Worm (Caenorhabditis elegans) whole organism, late embryonic: ENCODE measurements around the gene Y53F4B.17.

ENCODE experiments used
- C08G9.2 ChIP-seq: sonication (generic microtip); optimal IDR thresholded peaks from 2 replicates; lab custom pipeline; 2016; ENCODE audit warnings: mild to moderate bottlenecking, missing genetic modification characterization, moderate library complexity, missing compliant biosample characterization
- F13H6.1 ChIP-seq: sonication (generic microtip); optimal IDR thresholded peaks from 2 replicates; lab custom pipeline; 2016; ENCODE audit warnings: missing genetic modification characterization, missing compliant biosample characterization
- Y22D7AL.16 ChIP-seq: sonication (generic microtip); optimal IDR thresholded peaks from 2 replicates; lab custom pipeline; 2016; ENCODE audit warnings: missing genetic modification characterization, missing compliant biosample characterization
- ahr-1 ChIP-seq: sonication (generic microtip); optimal IDR thresholded peaks from 2 replicates; lab custom pipeline; 2016; ENCODE audit warnings: missing genetic modification characterization, missing compliant biosample characterization
- ceh-14 ChIP-seq: sonication (generic microtip); optimal IDR thresholded peaks from 2 replicates; lab custom pipeline; 2016; ENCODE audit warnings: missing genotype, missing genetic modification characterization, missing compliant biosample characterization
- ceh-18 ChIP-seq: sonication (generic microtip); optimal IDR thresholded peaks from 2 replicates; lab custom pipeline; 2016; ENCODE audit warnings: missing genetic modification characterization, missing compliant biosample characterization
- ceh-2 ChIP-seq: sonication (generic microtip); optimal IDR thresholded peaks from 2 replicates; lab custom pipeline; 2016; ENCODE audit warnings: missing genotype, missing genetic modification characterization, missing compliant biosample characterization
- ceh-45 ChIP-seq: fragments of 200-800 bp; sonication (Bioruptor generic); IDR thresholded peaks from 2 replicates; pipeline ENCODE4 v1.3.6; 2022; ENCODE audit warnings: missing genetic modification reagents, missing genetic modification characterization, missing compliant biosample characterization
- ceh-48 ChIP-seq: sonication (generic microtip); optimal IDR thresholded peaks from 2 replicates; lab custom pipeline; 2016; ENCODE audit warnings: missing genetic modification characterization, inconsistent platforms, missing compliant biosample characterization
- che-1 ChIP-seq: sonication (generic microtip); optimal IDR thresholded peaks from 2 replicates; lab custom pipeline; 2016; ENCODE audit warnings: mild to moderate bottlenecking, missing genetic modification characterization, missing compliant biosample characterization
- dmd-4 ChIP-seq: sonication (generic microtip); optimal IDR thresholded peaks from 2 replicates; lab custom pipeline; 2016; ENCODE audit warnings: borderline replicate concordance, missing genetic modification characterization, missing compliant biosample characterization
- ets-4 ChIP-seq: sonication (generic microtip); optimal IDR thresholded peaks from 2 replicates; lab custom pipeline; 2016; ENCODE audit warnings: missing genetic modification characterization, missing compliant biosample characterization
- eyg-1 ChIP-seq: sonication (generic microtip); optimal IDR thresholded peaks from 2 replicates; lab custom pipeline; 2016; ENCODE audit warnings: missing genotype, missing genetic modification characterization, missing compliant biosample characterization
- fax-1 ChIP-seq: sonication (generic microtip); optimal IDR thresholded peaks from 2 replicates; lab custom pipeline; 2016; ENCODE audit warnings: missing genotype, missing genetic modification characterization, missing compliant biosample characterization
- fkh-10 ChIP-seq: fragments of 150-350 bp; optimal IDR thresholded peaks from 2 replicates; lab custom pipeline; 2014; ENCODE audit warnings: missing biosample characterization, missing genetic modification reagents, missing genetic modification characterization
- fkh-6 ChIP-seq: sonication (generic microtip); optimal IDR thresholded peaks from 2 replicates; lab custom pipeline; 2016; ENCODE audit warnings: missing genetic modification characterization, missing compliant biosample characterization
- hlh-13 ChIP-seq: fragments of 200-800 bp; sonication (Bioruptor generic); optimal IDR thresholded peaks from 2 replicates; lab custom pipeline; 2018; ENCODE audit warnings: mild to moderate bottlenecking, missing genetic modification characterization, missing compliant biosample characterization
- lin-11 ChIP-seq: fragments of 200-800 bp; sonication (Bioruptor generic); optimal IDR thresholded peaks from 2 replicates; lab custom pipeline; 2018; ENCODE audit warnings: mild to moderate bottlenecking, missing genetic modification characterization, missing compliant biosample characterization
- madf-2 ChIP-seq: sonication (generic microtip); optimal IDR thresholded peaks from 2 replicates; lab custom pipeline; 2017; ENCODE audit warnings: missing genetic modification characterization, missing compliant biosample characterization
- mec-3 ChIP-seq: sonication (generic microtip); optimal IDR thresholded peaks from 2 replicates; lab custom pipeline; 2016; ENCODE audit warnings: borderline replicate concordance, missing genetic modification characterization, missing compliant biosample characterization
- npax-4 ChIP-seq: sonication (generic microtip); optimal IDR thresholded peaks from 2 replicates; lab custom pipeline; 2016; ENCODE audit warnings: missing genetic modification characterization, missing compliant biosample characterization
- odd-2 ChIP-seq: sonication (generic microtip); optimal IDR thresholded peaks from 2 replicates; lab custom pipeline; 2017; ENCODE audit warnings: antibody characterized with exemption, mild to moderate bottlenecking, missing genetic modification characterization, missing compliant biosample characterization
- pag-3 ChIP-seq: sonication (generic microtip); optimal IDR thresholded peaks from 2 replicates; lab custom pipeline; 2016; ENCODE audit warnings: missing compliant biosample characterization, missing genetic modification characterization, borderline replicate concordance
- pat-9 ChIP-seq: fragments of 200-800 bp; sonication (Bioruptor generic); optimal IDR thresholded peaks from 2 replicates; lab custom pipeline; 2018; ENCODE audit warnings: mild to moderate bottlenecking, missing genetic modification characterization, moderate library complexity, missing compliant biosample characterization
- pax-1 ChIP-seq: fragments of 150-350 bp; optimal IDR thresholded peaks from 2 replicates; lab custom pipeline; 2014; ENCODE audit warnings: missing biosample characterization, missing genetic modification characterization
- pha-2 ChIP-seq: sonication (generic microtip); optimal IDR thresholded peaks from 2 replicates; lab custom pipeline; 2017; ENCODE audit warnings: mild to moderate bottlenecking, missing genetic modification characterization, missing compliant biosample characterization
- pqm-1 ChIP-seq: sonication (generic microtip); optimal IDR thresholded peaks from 2 replicates; lab custom pipeline; 2016; ENCODE audit warnings: missing genetic modification characterization, missing compliant biosample characterization
- ref-2 ChIP-seq: sonication (generic microtip); optimal IDR thresholded peaks from 2 replicates; lab custom pipeline; 2016; ENCODE audit warnings: missing genetic modification characterization, missing compliant biosample characterization
- rnt-1 ChIP-seq: sonication (generic microtip); optimal IDR thresholded peaks from 2 replicates; lab custom pipeline; 2016; ENCODE audit warnings: missing genetic modification characterization, missing compliant biosample characterization
- sdc-2 ChIP-seq: sonication (generic microtip); optimal IDR thresholded peaks from 2 replicates; lab custom pipeline; 2016; ENCODE audit warnings: missing genotype, missing genetic modification characterization, missing compliant biosample characterization
- sox-4 ChIP-seq: sonication (generic microtip); optimal IDR thresholded peaks from 2 replicates; lab custom pipeline; 2017; ENCODE audit warnings: mild to moderate bottlenecking, missing genetic modification characterization, inconsistent platforms, missing compliant biosample characterization
- syd-9 ChIP-seq: sonication (generic microtip); optimal IDR thresholded peaks from 2 replicates; lab custom pipeline; 2016; ENCODE audit warnings: mild to moderate bottlenecking, missing genetic modification characterization, moderate library complexity, missing compliant biosample characterization
- tbx-2 ChIP-seq: sonication (generic microtip); optimal IDR thresholded peaks from 2 replicates; lab custom pipeline; 2016; ENCODE audit warnings: missing genetic modification characterization, missing compliant biosample characterization
- ttx-3 ChIP-seq: sonication (generic microtip); optimal IDR thresholded peaks from 2 replicates; lab custom pipeline; 2016; ENCODE audit warnings: missing genetic modification reagents, missing genetic modification characterization, missing compliant biosample characterization
- unc-3 ChIP-seq, 2 experiments: fragments of 200-800 bp in 1 of 2; sonication (Bioruptor generic) in 1 of 2; sonication (generic microtip) in 1 of 2; conservative IDR thresholded peaks in 1 of 2; optimal IDR thresholded peaks in 1 of 2; 2 replicates each; pipeline versions ENCODE4 v1.3.6 to Lab custom; 2016 to 2022; ENCODE audit warnings: missing compliant biosample characterization in 2 of 2, missing genetic modification characterization in 2 of 2, missing genetic modification reagents in 1 of 2
- unc-42 ChIP-seq: sonication (generic microtip); optimal IDR thresholded peaks from 2 replicates; lab custom pipeline; 2016; ENCODE audit warnings: missing genotype, missing genetic modification characterization, missing compliant biosample characterization
- unc-55 ChIP-seq: sonication (generic microtip); optimal IDR thresholded peaks from 2 replicates; lab custom pipeline; 2017; ENCODE audit warnings: missing biosample characterization, missing genetic modification reagents, missing genetic modification characterization
- ztf-16 ChIP-seq: sonication (generic microtip); optimal IDR thresholded peaks from 2 replicates; lab custom pipeline; 2017; ENCODE audit warnings: missing genetic modification characterization, missing compliant biosample characterization

Gene Y53F4B.17

DNA sequence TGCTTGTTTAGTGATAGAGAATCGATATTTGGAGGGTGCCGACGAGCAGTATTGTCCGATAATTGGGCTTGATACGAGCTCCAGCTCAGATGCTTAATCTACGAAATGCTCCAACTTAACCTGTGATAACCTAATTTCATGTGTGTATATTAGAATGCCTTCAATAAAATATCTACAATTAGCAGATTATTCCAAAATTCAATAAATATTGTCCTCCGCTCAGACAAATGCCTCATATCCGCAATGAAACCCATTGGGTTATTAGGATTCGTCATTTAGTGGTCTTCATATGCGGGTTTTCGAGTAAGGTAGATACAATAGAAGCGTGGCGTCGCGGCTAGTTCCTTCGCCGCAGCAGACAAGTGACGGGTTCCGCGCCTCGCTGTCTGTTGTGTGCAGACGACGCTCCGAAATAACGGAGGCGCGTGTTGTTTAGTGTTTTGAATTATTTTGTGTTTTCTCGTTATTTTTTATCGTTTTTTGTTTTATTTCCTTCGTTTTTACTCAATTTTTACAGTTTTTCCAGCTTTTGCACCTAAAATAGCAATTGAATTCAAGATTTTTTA is 32.8 kb upstream of the Y53F4B.17 start, which contains the start of gene cmtr-1 (continued):
- no peak for TF ChIP-seq dmd-4 (tag; lab: Kevin White, UChicago)
- TF ChIP-seq che-1 (tag; lab: Kevin White, UChicago): no peak
- TF ChIP-seq tbx-2: peak; percentile 62
- peak; percentile 36 for TF ChIP-seq ets-4 (tag; lab: Kevin White, UChicago)
- TF ChIP-seq fkh-10 (GFP tag; lab: Kevin White, UChicago): no peak
- no peak for TF ChIP-seq F13H6.1
- TF ChIP-seq rnt-1 (tag; lab: Kevin White, UChicago): peak; percentile 72
- TF ChIP-seq eyg-1 (tag; lab: Kevin White, UChicago): no peak
- peak; percentile 68 for TF ChIP-seq madf-2 (tag; lab: Kevin White, UChicago)
- TF ChIP-seq unc-55 (GFP tag; lab: Kevin White, UChicago): peak; percentile 62
- TF ChIP-seq pax-1 (tag; lab: Kevin White, UChicago): peak; percentile 74
- no peak for TF ChIP-seq ttx-3 (tag; lab: Kevin White, UChicago)
- no peak for TF ChIP-seq unc-3 (GFP tag; conservative IDR thresholded peaks at IDR 0.05; lab: Robert Waterston, UW)
- peak; percentile 39 for TF ChIP-seq unc-3 (tag; optimal IDR thresholded peaks at IDR 0.05; lab: Kevin White, UChicago)
- TF ChIP-seq ceh-45: no peak
- no peak for TF ChIP-seq syd-9 (tag; lab: Kevin White, UChicago)
- no peak for TF ChIP-seq hlh-13 (GFP tag; lab: Kevin White, UChicago)
- TF ChIP-seq ceh-48 (tag; lab: Kevin White, UChicago): no peak
- peak; percentile 96 for TF ChIP-seq ztf-16 (tag; lab: Kevin White, UChicago)
- TF ChIP-seq Y22D7AL.16: peak; percentile 8
- TF ChIP-seq ceh-14 (tag; lab: Kevin White, UChicago): no peak
- TF ChIP-seq lin-11 (tag; lab: Kevin White, UChicago): no peak
- TF ChIP-seq pat-9: no peak
- peak; percentile 82 for TF ChIP-seq ceh-18 (tag; lab: Kevin White, UChicago)
- peak; percentile 47 for TF ChIP-seq unc-42 (tag; lab: Kevin White, UChicago)
- no peak for TF ChIP-seq sox-4 (tag; lab: Kevin White, UChicago)
- TF ChIP-seq ahr-1 (tag; lab: Kevin White, UChicago): no peak
- no peak for TF ChIP-seq sdc-2 (tag; lab: Kevin White, UChicago)
- peak; percentile 14 for TF ChIP-seq C08G9.2 (tag; lab: Kevin White, UChicago)
- TF ChIP-seq pag-3: no peak
- peak; percentile 77 for TF ChIP-seq ref-2
- TF ChIP-seq mec-3 (tag; lab: Kevin White, UChicago): no peak
- TF ChIP-seq fax-1: no peak
- no peak for TF ChIP-seq npax-4 (tag; lab: Kevin White, UChicago)
- TF ChIP-seq pha-2 (tag; lab: Kevin White, UChicago): no peak

DNA sequence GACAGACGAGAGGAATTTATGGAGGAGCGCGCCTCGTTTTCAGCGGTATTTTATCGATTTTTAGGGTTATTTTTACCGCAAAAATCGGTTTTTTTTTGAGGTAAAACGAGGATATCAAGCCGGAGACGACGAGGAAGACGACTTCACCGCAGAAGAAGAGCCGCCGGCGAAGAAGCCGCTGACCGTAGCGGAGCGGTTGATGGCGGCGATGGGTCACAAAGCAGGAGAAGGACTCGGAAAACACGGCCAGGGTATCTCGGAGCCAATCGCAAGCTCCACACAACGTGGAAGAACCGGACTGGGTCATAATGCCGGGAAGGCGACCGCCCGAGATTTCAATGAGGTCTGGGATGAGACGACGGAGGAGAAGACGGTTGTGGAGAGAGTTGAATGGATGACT is 32.1 kb upstream of the Y53F4B.17 start:
- TF ChIP-seq npax-4 (tag; lab: Kevin White, UChicago) (no peak), pag-3 (no peak), pqm-1 (no peak), ets-4 (tag; lab: Kevin White, UChicago) (no peak), unc-3 (GFP tag; conservative IDR thresholded peaks at IDR 0.05; lab: Robert Waterston, UW) (no peak), unc-3 (tag; optimal IDR thresholded peaks at IDR 0.05; lab: Kevin White, UChicago) (no peak), fkh-6 (tag; lab: Kevin White, UChicago) (no peak), fkh-10 (GFP tag; lab: Kevin White, UChicago) (no peak), ceh-2 (tag; lab: Kevin White, UChicago) (no peak)
- TF ChIP-seq, all 69 proteins: peak for 0

ce11 chrII:15037782-15038181 is 20.7 kb upstream of the Y53F4B.17 start, which contains the start of gene Y53F4B.14:
TSS of gene Y53F4B.14 (plus strand) at chrII:15037991.
- TF ChIP-seq odd-2 (tag; lab: Kevin White, UChicago): no peak
